Fruit fly (Drosophila melanogaster) whole organism, embryonic: ENCODE measurements around the gene inc.
A peak's percentile ranks its signal among the peaks of the same experiment; 100 is the strongest.

Source experiments
- B-H2 ChIP-seq: fragments of 200-800 bp; sonication (Bioruptor generic); optimal IDR thresholded peaks from 2 replicates; lab custom pipeline; 2018; ENCODE audit warnings: missing biosample characterization, mild to moderate bottlenecking, missing genetic modification characterization
- CG1024 ChIP-seq: fragments of 200-800 bp; sonication (Bioruptor generic); IDR thresholded peaks from 2 replicates; pipeline ENCODE4 v1.3.6; 2022; ENCODE audit warnings: missing biosample characterization, missing genetic modification characterization
- CG12659 ChIP-seq: fragments of 200-800 bp; sonication (Bioruptor generic); optimal IDR thresholded peaks from 3 replicates; lab custom pipeline; 2017; ENCODE audit warnings: mild to moderate bottlenecking, missing biosample characterization, missing genetic modification reagents, missing genetic modification characterization
- CG12769 ChIP-seq: fragments of 200-800 bp; sonication (Bioruptor generic); optimal IDR thresholded peaks from 2 replicates; lab custom pipeline; 2019; ENCODE audit warnings: missing biosample characterization, mild to moderate bottlenecking, missing genetic modification characterization, moderate library complexity
- CG13424 ChIP-seq: fragments of 200-800 bp; sonication (Bioruptor generic); optimal IDR thresholded peaks from 2 replicates; lab custom pipeline; 2019; ENCODE audit warnings: missing biosample characterization, mild to moderate bottlenecking, missing genetic modification characterization, moderate library complexity
- CG1602 ChIP-seq: fragments of 200-800 bp; sonication (Bioruptor generic); optimal IDR thresholded peaks from 3 replicates; lab custom pipeline; 2016; ENCODE audit warnings: missing biosample characterization, missing genetic modification characterization
- CG1603 ChIP-seq: fragments of 200-800 bp; sonication (Bioruptor generic); optimal IDR thresholded peaks from 2 replicates; lab custom pipeline; 2019; ENCODE audit warnings: missing biosample characterization, mild to moderate bottlenecking, missing genetic modification characterization, moderate library complexity
- CG18262 ChIP-seq: fragments of 200-800 bp; optimal IDR thresholded peaks from 3 replicates; lab custom pipeline; 2019; ENCODE audit warnings: missing biosample characterization, mild to moderate bottlenecking, missing genetic modification characterization, moderate library complexity
- CG2129 ChIP-seq: fragments of 200-800 bp; sonication (Bioruptor generic); IDR thresholded peaks from 2 replicates; pipeline ENCODE4 v1.3.6; 2022; ENCODE audit warnings: missing biosample characterization, missing genetic modification characterization; ENCODE audit not compliant: partially characterized antibody
- CG2678 ChIP-seq: fragments of 200-800 bp; sonication (Bioruptor generic); optimal IDR thresholded peaks from 3 replicates; lab custom pipeline; 2019; ENCODE audit warnings: missing biosample characterization, mild to moderate bottlenecking, missing genetic modification characterization, moderate library complexity
- CG3995 ChIP-seq: fragments of 200-800 bp; sonication (Bioruptor generic); optimal IDR thresholded peaks from 3 replicates; lab custom pipeline; 2016; ENCODE audit warnings: missing biosample characterization, missing genetic modification characterization
- CG4820 ChIP-seq: fragments of 200-800 bp; sonication (Bioruptor generic); optimal IDR thresholded peaks from 3 replicates; lab custom pipeline; 2016; ENCODE audit warnings: missing biosample characterization, missing genetic modification characterization
- CG7987 ChIP-seq: fragments of 200-800 bp; sonication (Bioruptor generic); optimal IDR thresholded peaks from 2 replicates; lab custom pipeline; 2018; ENCODE audit warnings: missing biosample characterization, mild to moderate bottlenecking, missing genetic modification characterization, moderate library complexity
- CG8944 ChIP-seq: fragments of 200-800 bp; sonication (Bioruptor generic); optimal IDR thresholded peaks from 3 replicates; lab custom pipeline; 2016; ENCODE audit warnings: missing biosample characterization, missing genetic modification characterization
- CG9817 ChIP-seq: fragments of 200-800 bp; sonication (Bioruptor generic); optimal IDR thresholded peaks from 2 replicates; lab custom pipeline; 2018; ENCODE audit warnings: missing biosample characterization, mild to moderate bottlenecking, missing genetic modification characterization, moderate library complexity
- Dad ChIP-seq: fragments of 200-800 bp; sonication (Bioruptor generic); optimal IDR thresholded peaks from 3 replicates; lab custom pipeline; 2016; ENCODE audit warnings: missing biosample characterization, missing genetic modification characterization
- Elba2 ChIP-seq: fragments of 200-800 bp; sonication (Bioruptor generic); optimal IDR thresholded peaks from 3 replicates; lab custom pipeline; 2016; ENCODE audit warnings: missing biosample characterization, missing genetic modification characterization
- Ets65A ChIP-seq: fragments of 200-800 bp; sonication (Bioruptor generic); peaks from one replicate; lab custom pipeline; 2016; ENCODE audit warnings: missing biosample characterization, missing genetic modification characterization
- GATAe ChIP-seq: fragments of 200-800 bp; sonication (Bioruptor generic); conservative IDR thresholded peaks from 2 replicates; pipeline ENCODE4 v1.3.6; 2022; ENCODE audit warnings: missing biosample characterization, missing genetic modification characterization
- HLHmδ ChIP-seq: fragments of 200-800 bp; sonication (Bioruptor generic); optimal IDR thresholded peaks from 2 replicates; lab custom pipeline; 2018; ENCODE audit warnings: missing biosample characterization, mild to moderate bottlenecking, missing genetic modification characterization, moderate library complexity
- Hr51 ChIP-seq, 2 experiments: fragments of 200-800 bp; sonication (Bioruptor generic); optimal IDR thresholded peaks; 2 replicates in 1 of 2; 3 replicates in 1 of 2; lab custom pipeline; 2016 to 2018; ENCODE audit warnings: missing biosample characterization in 2 of 2, missing genetic modification characterization in 2 of 2, mild to moderate bottlenecking in 1 of 2, moderate library complexity in 1 of 2
- Med ChIP-seq: fragments of 200-800 bp; sonication (Bioruptor generic); peaks from one replicate; lab custom pipeline; 2016; ENCODE audit warnings: missing biosample characterization, missing genetic modification characterization, mild to moderate bottlenecking, inconsistent platforms, moderate library complexity
- Nf-YC ChIP-seq: fragments of 200-800 bp; optimal IDR thresholded peaks from 3 replicates; lab custom pipeline; 2019; ENCODE audit warnings: missing biosample characterization, mild to moderate bottlenecking, missing genetic modification characterization, moderate library complexity
- NfI ChIP-seq: fragments of 200-800 bp; sonication (Bioruptor generic); optimal IDR thresholded peaks from 3 replicates; lab custom pipeline; 2018; ENCODE audit warnings: missing biosample characterization, mild to moderate bottlenecking, missing genetic modification characterization, moderate library complexity
- Pdp1 ChIP-seq, 2 experiments: fragments of 200-800 bp; sonication (Bioruptor generic); optimal IDR thresholded peaks; 3 replicates each; lab custom pipeline; 2016; ENCODE audit warnings: missing biosample characterization in 2 of 2, missing genetic modification characterization in 2 of 2, mild to moderate bottlenecking in 1 of 2, moderate library complexity in 1 of 2
- Ssrp ChIP-seq: fragments of 200-800 bp; sonication (Bioruptor generic); optimal IDR thresholded peaks from 2 replicates; lab custom pipeline; 2018; ENCODE audit warnings: missing biosample characterization, mild to moderate bottlenecking, missing genetic modification characterization, moderate library complexity
- Trl ChIP-seq, 3 experiments: fragments of >200 bp in 2 of 3; fragments of 200-800 bp in 1 of 3; sonication (Bioruptor generic) in 1 of 3; optimal IDR thresholded peaks; 2 replicates in 1 of 3; 3 replicates in 2 of 3; lab custom pipeline; 2016 to 2017; ENCODE audit warnings: missing biosample characterization in 1 of 3, missing genetic modification characterization in 1 of 3
- bowl ChIP-seq: fragments of 200-800 bp; sonication (Bioruptor generic); IDR thresholded peaks from 2 replicates; pipeline ENCODE4 v1.3.6; 2022; ENCODE audit warnings: missing biosample characterization, missing genetic modification characterization
- chm ChIP-seq: fragments of 200-800 bp; sonication (Bioruptor generic); IDR thresholded peaks from 2 replicates; pipeline ENCODE4 v1.3.6; 2022; ENCODE audit warnings: missing biosample characterization, missing genetic modification characterization
- crol ChIP-seq: fragments of 200-800 bp; sonication (Bioruptor generic); IDR thresholded peaks from 2 replicates; pipeline ENCODE4 v1.3.6; 2022; ENCODE audit warnings: missing biosample characterization, missing genetic modification characterization
- ewg ChIP-seq: fragments of 200-800 bp; sonication (Bioruptor generic); optimal IDR thresholded peaks from 3 replicates; lab custom pipeline; 2017; ENCODE audit warnings: mild to moderate bottlenecking, missing biosample characterization, missing genetic modification reagents, missing genetic modification characterization
- ftz-f1 ChIP-seq: fragments of 200-800 bp; sonication (Bioruptor generic); optimal IDR thresholded peaks from 2 replicates; lab custom pipeline; 2016; ENCODE audit warnings: missing biosample characterization, missing genetic modification characterization
- gcm ChIP-seq: fragments of 200-800 bp; sonication (Bioruptor generic); optimal IDR thresholded peaks from 2 replicates; lab custom pipeline; 2019; ENCODE audit warnings: missing biosample characterization, mild to moderate bottlenecking, missing genetic modification characterization, moderate library complexity
- grn ChIP-seq: fragments of 200-800 bp; sonication (Bioruptor generic); optimal IDR thresholded peaks from 3 replicates; lab custom pipeline; 2017; ENCODE audit warnings: missing biosample characterization, missing genetic modification characterization
- mam ChIP-seq: fragments of 200-800 bp; sonication (Bioruptor generic); optimal IDR thresholded peaks from 3 replicates; lab custom pipeline; 2016; ENCODE audit warnings: missing biosample characterization, missing genetic modification characterization
- nom ChIP-seq: fragments of 200-800 bp; sonication (Bioruptor generic); optimal IDR thresholded peaks from 2 replicates; lab custom pipeline; 2017; ENCODE audit warnings: missing biosample characterization, missing genetic modification characterization, mild to moderate bottlenecking, moderate library complexity, missing genetic modification reagents
- pita ChIP-seq: fragments of 200-800 bp; sonication (Bioruptor generic); optimal IDR thresholded peaks from 2 replicates; lab custom pipeline; 2017; ENCODE audit warnings: missing biosample characterization, mild to moderate bottlenecking, missing genetic modification characterization
- pros ChIP-seq: fragments of 200-800 bp; sonication (Bioruptor generic); optimal IDR thresholded peaks from 3 replicates; lab custom pipeline; 2019; ENCODE audit warnings: missing biosample characterization, mild to moderate bottlenecking, missing genetic modification characterization, moderate library complexity
- psq ChIP-seq: fragments of 200-800 bp; sonication (Bioruptor generic); optimal IDR thresholded peaks from 2 replicates; lab custom pipeline; 2017; ENCODE audit warnings: missing biosample characterization, missing genetic modification characterization
- pzg ChIP-seq: fragments of 200-800 bp; sonication (Bioruptor generic); optimal IDR thresholded peaks from 3 replicates; lab custom pipeline; 2018; ENCODE audit warnings: missing biosample characterization, mild to moderate bottlenecking, missing genetic modification characterization, moderate library complexity
- ro ChIP-seq: fragments of 200-800 bp; sonication (Bioruptor generic); IDR thresholded peaks from 2 replicates; pipeline ENCODE4 v1.3.6; 2022; ENCODE audit warnings: missing biosample characterization, missing genetic modification characterization
- row ChIP-seq: fragments of 200-800 bp; sonication (Bioruptor generic); IDR thresholded peaks from 3 replicates; pipeline ENCODE4 v1.3.6; 2022; ENCODE audit warnings: missing biosample characterization, missing genetic modification characterization
- scrt ChIP-seq: fragments of 200-800 bp; sonication (Bioruptor generic); optimal IDR thresholded peaks from 2 replicates; lab custom pipeline; 2018; ENCODE audit warnings: missing biosample characterization, mild to moderate bottlenecking, missing genetic modification characterization, moderate library complexity
- sug ChIP-seq: fragments of 200-800 bp; optimal IDR thresholded peaks from 2 replicates; lab custom pipeline; 2019; ENCODE audit warnings: missing biosample characterization, mild to moderate bottlenecking, missing genetic modification characterization, moderate library complexity
- tap ChIP-seq: fragments of 200-800 bp; optimal IDR thresholded peaks from 3 replicates; lab custom pipeline; 2019; ENCODE audit warnings: missing biosample characterization, mild to moderate bottlenecking, missing genetic modification characterization, moderate library complexity
- zen ChIP-seq: fragments of 200-800 bp; sonication (Bioruptor generic); optimal IDR thresholded peaks from 3 replicates; lab custom pipeline; 2018; ENCODE audit warnings: missing biosample characterization, mild to moderate bottlenecking, missing genetic modification characterization, moderate library complexity

Gene inc

DNA sequence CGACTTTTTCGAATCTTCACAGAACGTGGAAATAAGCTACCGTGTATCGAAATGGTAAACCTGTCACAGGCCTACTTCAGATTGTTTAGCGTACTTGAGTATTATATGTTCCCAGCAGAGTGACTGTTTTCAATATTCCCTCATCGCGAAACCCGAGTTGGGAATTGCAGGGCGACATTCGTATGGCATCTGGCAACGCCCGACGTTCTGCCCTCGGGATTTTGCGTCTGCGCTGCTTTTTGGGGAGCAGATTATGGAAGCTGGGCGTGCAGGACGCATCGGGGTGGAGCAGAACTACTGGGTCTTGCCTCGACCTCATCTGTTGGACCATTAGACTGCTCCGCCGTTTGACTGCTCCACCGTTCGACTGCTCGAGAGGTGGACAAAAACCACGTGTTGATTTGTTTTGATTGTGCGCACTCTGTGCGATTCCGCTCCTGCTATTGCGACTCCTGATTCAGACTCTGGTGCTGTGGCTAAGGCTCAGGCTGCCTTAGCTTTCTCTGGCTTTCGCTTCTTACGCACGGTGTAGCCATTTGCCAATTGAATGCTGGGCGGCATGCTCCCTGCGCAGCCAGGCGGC lies 25.1 kb downstream of the inc start:
- TF ChIP-seq CG2678 (tag; lab: Kevin White, UChicago) = peak; percentile 33
- peak; percentile 6 for TF ChIP-seq pzg (GFP tag; lab: Kevin White, UChicago)
- no peak for TF ChIP-seq Elba2 (GFP tag; lab: Kevin White, UChicago)
- TF ChIP-seq row (GFP tag; lab: Robert Waterston, UW) = peak; percentile 29; the same call in 1 of the 3 replicates
- TF ChIP-seq NfI (GFP tag; lab: Kevin White, UChicago) = no peak
- no peak for TF ChIP-seq grn
- TF ChIP-seq CG1602 (GFP tag; lab: Kevin White, UChicago) = no peak
- TF ChIP-seq sug = peak; percentile 25
- no peak for TF ChIP-seq ro (GFP tag; lab: Robert Waterston, UW)
- TF ChIP-seq HLHmδ (GFP tag; lab: Kevin White, UChicago) = no peak
- no peak for TF ChIP-seq Dad (GFP tag; lab: Kevin White, UChicago)
- TF ChIP-seq bowl (GFP tag; lab: Robert Waterston, UW) = no peak
- TF ChIP-seq Hr51 (GFP tag; optimal IDR thresholded peaks at IDR 0.05; lab: Kevin White, UChicago) = no peak
- TF ChIP-seq ftz-f1 (GFP tag; lab: Kevin White, UChicago) = no peak
- peak; percentile 97 for TF ChIP-seq scrt (GFP tag; lab: Kevin White, UChicago)
- no peak for TF ChIP-seq CG12659 (GFP tag; lab: Kevin White, UChicago)
- TF ChIP-seq CG1024 (GFP tag; lab: Robert Waterston, UW) = no peak
- no peak for TF ChIP-seq CG7987 (GFP tag; lab: Kevin White, UChicago)
- no peak for TF ChIP-seq nom (GFP tag; lab: Kevin White, UChicago)
- TF ChIP-seq gcm (GFP tag; lab: Kevin White, UChicago) = no peak
- TF ChIP-seq CG18262 (tag; lab: Kevin White, UChicago) = no peak
- no peak for TF ChIP-seq CG4820 (GFP tag; lab: Kevin White, UChicago)
- no peak for TF ChIP-seq CG2129 (GFP tag; lab: Robert Waterston, UW)
- TF ChIP-seq CG13424 (tag; lab: Kevin White, UChicago) = peak; percentile 4
- TF ChIP-seq psq (GFP tag; lab: Kevin White, UChicago) = no peak
- no peak for TF ChIP-seq mam (GFP tag; lab: Kevin White, UChicago)
- peak; percentile 6 for TF ChIP-seq Ets65A (GFP tag; lab: Kevin White, UChicago)
- TF ChIP-seq B-H2 = peak; percentile 14
- no peak for TF ChIP-seq GATAe (GFP tag; lab: Robert Waterston, UW)
- peak; percentile 92 for TF ChIP-seq ewg (GFP tag; lab: Kevin White, UChicago)
- TF ChIP-seq CG1603 (tag; lab: Kevin White, UChicago) = no peak
- no peak for TF ChIP-seq zen (tag; lab: Kevin White, UChicago)
- no peak for TF ChIP-seq pita (GFP tag; lab: Kevin White, UChicago)
- TF ChIP-seq Trl (optimal IDR thresholded peaks at IDR 0.05; lab: Kevin White, UChicago) = peak in 1 of 2 experiments; percentile 6
- TF ChIP-seq Trl (GFP tag; optimal IDR thresholded peaks at IDR 0.05; lab: Kevin White, UChicago) = no peak
- no peak for TF ChIP-seq Ssrp (tag; lab: Kevin White, UChicago)
- TF ChIP-seq CG3995 (GFP tag; lab: Kevin White, UChicago) = peak; percentile 22
- TF ChIP-seq Nf-YC = peak; percentile 19
- TF ChIP-seq tap (tag; lab: Kevin White, UChicago) = no peak
- no peak for TF ChIP-seq Pdp1 (GFP tag; optimal IDR thresholded peaks at IDR 0.05; lab: Kevin White, UChicago)
- TF ChIP-seq CG8944 (GFP tag; lab: Kevin White, UChicago) = no peak
- no peak for TF ChIP-seq chm (GFP tag; lab: Robert Waterston, UW)
- TF ChIP-seq CG12769 (tag; lab: Kevin White, UChicago) = no peak
- TF ChIP-seq crol = peak; percentile 19; the same call in 1 of the 2 replicates
- TF ChIP-seq CG9817 (tag; lab: Kevin White, UChicago) = peak; percentile 11
- peak; percentile 37 for TF ChIP-seq Med (GFP tag; lab: Kevin White, UChicago)
- no peak for TF ChIP-seq pros (GFP tag; lab: Kevin White, UChicago)
